Fruit fly (Drosophila melanogaster): ENCODE data around the gene Iml1.

The Iml1 gene

DNA sequence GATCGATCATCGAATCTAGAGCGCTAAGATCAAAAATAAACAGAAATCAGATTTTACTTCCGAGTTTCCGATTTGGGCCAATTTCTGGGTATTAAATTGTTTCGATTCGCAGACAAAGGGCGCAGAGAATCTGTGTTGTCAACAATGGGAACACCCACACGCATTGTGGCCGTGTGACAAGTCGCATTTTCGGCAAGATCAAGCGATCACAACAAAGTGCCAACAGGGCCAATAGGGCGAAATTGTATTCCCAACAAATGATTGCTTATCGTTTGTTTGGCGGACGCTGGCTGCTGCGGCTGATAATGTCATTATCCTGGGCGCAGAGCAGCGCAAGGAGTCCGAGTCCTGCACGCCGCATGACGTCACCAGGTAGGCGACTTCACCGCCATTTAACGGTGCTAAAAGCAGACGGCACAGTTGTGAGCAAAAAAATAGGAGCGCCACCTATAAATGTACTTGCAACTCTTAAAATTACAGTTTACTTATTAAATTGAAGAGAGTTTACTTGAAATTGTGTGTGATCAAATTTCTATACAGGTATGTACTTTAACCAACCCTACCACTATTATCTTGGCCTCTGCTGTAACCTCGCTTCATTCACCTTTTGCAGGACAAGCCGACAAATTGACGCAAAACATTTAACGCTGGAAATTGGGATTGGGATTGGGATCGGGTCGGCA is 54.7 kb downstream of the Iml1 start:
- TF ChIP-seq CG12605 (GFP tag; IDR thresholded peaks at IDR 0.05) (0 out of 2 replicates have a peak, but pooled peaks have one; percentile 35), Ets98B (GFP tag; IDR thresholded peaks at IDR 0.05) (peak; percentile 48; the same call in 1 of the 2 replicates), gl (tag; optimal IDR thresholded peaks at IDR 0.05) (no peak), CG13204 (GFP tag; optimal IDR thresholded peaks at IDR 0.05) (no peak), Pif1B (GFP tag; optimal IDR thresholded peaks at IDR 0.05) (no peak), CG9948 (tag; optimal IDR thresholded peaks at IDR 0.05) (peak; percentile 49), CG34367 (tag; optimal IDR thresholded peaks at IDR 0.05) (peak; percentile 63), CG14655 (GFP tag; optimal IDR thresholded peaks at IDR 0.05) (peak; percentile 36), Pif1A (GFP tag; optimal IDR thresholded peaks at IDR 0.05) (no peak), EcR (GFP tag; optimal IDR thresholded peaks at IDR 0.05) (no peak), CG17806 (tag; optimal IDR thresholded peaks at IDR 0.05) (peak; percentile 38), CG8159 (tag; optimal IDR thresholded peaks at IDR 0.05) (peak; percentile 49), fd96Ca (GFP tag; IDR thresholded peaks at IDR 0.05) (peak; percentile 56; the same call in 2 of the 3 replicates), CG10348 (GFP tag; IDR thresholded peaks at IDR 0.05) (no peak), CG8301 (tag; optimal IDR thresholded peaks at IDR 0.05) (peak; percentile 15), CG32121 (GFP tag; IDR thresholded peaks at IDR 0.05) (no peak), rn (GFP tag; IDR thresholded peaks at IDR 0.05) (peak; percentile 25; the same call in 1 of the 2 replicates), CG15710 (tag; optimal IDR thresholded peaks at IDR 0.05) (peak; percentile 67), CG4496 (GFP tag; IDR thresholded peaks at IDR 0.05) (peak; percentile 79), D1 (tag; optimal IDR thresholded peaks at IDR 0.05) (no peak), Snoo (tag; optimal IDR thresholded peaks at IDR 0.05) (no peak)

DNA sequence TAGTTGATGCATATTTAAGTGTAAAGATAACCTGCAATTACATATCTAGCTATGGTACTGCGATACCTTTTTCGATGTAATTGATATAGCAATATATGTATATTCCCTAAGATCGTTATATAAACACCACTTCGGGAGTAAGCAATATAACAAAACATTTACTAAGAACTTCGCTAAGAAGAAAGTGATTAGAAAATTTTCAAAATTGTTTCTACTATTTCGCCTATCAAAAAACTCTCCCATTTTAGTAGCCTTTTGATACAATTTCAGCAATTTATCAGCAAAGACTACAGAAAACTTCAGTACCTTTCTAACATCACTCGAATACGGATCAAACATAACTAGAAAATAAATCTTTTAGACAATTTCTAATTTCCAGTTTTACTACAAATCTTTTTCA is 56.5 kb downstream of the Iml1 start, which contains the start of gene robl62A:
Gene robl62A, plus strand, starts transcription at position 301 of the 400 bp plus-strand sequence.
- TF ChIP-seq gl (tag; optimal IDR thresholded peaks at IDR 0.05) = no peak
- TF ChIP-seq CG17806 (tag; optimal IDR thresholded peaks at IDR 0.05) = no peak
- TF ChIP-seq CG10348 (GFP tag; IDR thresholded peaks at IDR 0.05) = no peak
- TF ChIP-seq CG14655 (GFP tag; optimal IDR thresholded peaks at IDR 0.05) = no peak
- TF ChIP-seq CG4496 (GFP tag; IDR thresholded peaks at IDR 0.05) = no peak
- TF ChIP-seq CG8159 (tag; optimal IDR thresholded peaks at IDR 0.05) = no peak
- no peak for TF ChIP-seq Snoo (tag; optimal IDR thresholded peaks at IDR 0.05)
- TF ChIP-seq CG15710 (tag; optimal IDR thresholded peaks at IDR 0.05) = no peak
- TF ChIP-seq CG13204 (GFP tag; optimal IDR thresholded peaks at IDR 0.05) = no peak
- TF ChIP-seq rn (GFP tag; IDR thresholded peaks at IDR 0.05) = no peak

DNA sequence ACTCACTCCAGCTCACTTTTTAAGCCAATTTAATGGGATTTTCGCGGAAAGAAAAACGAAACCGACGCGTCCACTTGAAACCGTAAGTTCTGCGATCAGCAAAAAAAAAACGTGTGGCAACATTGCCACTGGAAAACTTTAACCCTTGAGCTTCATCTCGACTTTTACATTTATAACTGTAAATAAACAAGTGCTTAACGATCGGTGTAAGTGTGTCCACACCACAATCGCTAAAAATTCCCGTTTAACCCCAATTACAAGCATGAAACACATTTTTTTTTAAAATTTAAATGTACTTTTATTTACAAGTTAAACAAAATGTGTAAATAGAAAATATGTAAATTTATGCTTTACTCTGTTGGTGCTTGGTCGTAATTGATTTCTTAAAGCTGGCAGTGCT is 58.7 kb downstream of the Iml1 start, which contains the start of gene Ptp61F:
Gene Ptp61F, minus strand, starts transcription at position 101 of the 400 bp plus-strand sequence.
- TF ChIP-seq Pif1B (GFP tag; optimal IDR thresholded peaks at IDR 0.05) (no peak), gl (tag; optimal IDR thresholded peaks at IDR 0.05) (no peak), CG8301 (tag; optimal IDR thresholded peaks at IDR 0.05) (no peak), EcR (GFP tag; optimal IDR thresholded peaks at IDR 0.05) (no peak), D1 (tag; optimal IDR thresholded peaks at IDR 0.05) (no peak)
